Worm (Caenorhabditis elegans): Measurements from ENCODE around the gene nhr-180.

nhr-180 gene

ce11 chrV:667459-667858 is at the start of gene nhr-180:
TSS of gene nhr-180 (minus strand) at chrV:667510.
- no peak for TF ChIP-seq ceh-14 (tag; optimal IDR thresholded peaks at IDR 0.05)
- TF ChIP-seq unc-55 (GFP tag; optimal IDR thresholded peaks at IDR 0.05): no peak
- no peak for TF ChIP-seq T23F11.4 (GFP tag; optimal IDR thresholded peaks at IDR 0.05)
- TF ChIP-seq hlh-6 (tag; optimal IDR thresholded peaks at IDR 0.05): no peak
- TF ChIP-seq Y22D7AL.16 (tag; optimal IDR thresholded peaks at IDR 0.05): no peak
- TF ChIP-seq tbx-2 (tag; optimal IDR thresholded peaks at IDR 0.05): no peak
- TF ChIP-seq fkh-10 (GFP tag; optimal IDR thresholded peaks at IDR 0.05): no peak

- TF ChIP-seq ets-4 (tag; optimal IDR thresholded peaks at IDR 0.05): no peak
- TF ChIP-seq odd-2 (tag; optimal IDR thresholded peaks at IDR 0.05): no peak
- no peak for TF ChIP-seq unc-3 (GFP tag; conservative IDR thresholded peaks at IDR 0.05)
- no peak for TF ChIP-seq unc-3 (tag; optimal IDR thresholded peaks at IDR 0.05)
- TF ChIP-seq npax-4 (tag; optimal IDR thresholded peaks at IDR 0.05): no peak
- TF ChIP-seq sdc-2 (tag; optimal IDR thresholded peaks at IDR 0.05): no peak
- no peak for TF ChIP-seq unc-86 (tag; optimal IDR thresholded peaks at IDR 0.05)
Measured at ce11 chrV:712882-713281, 45.6 kb upstream of the nhr-180 start, which contains the start of gene cyp-33C11. TSS of gene cyp-33C11 (minus strand) at chrV:712982.

- TF ChIP-seq pqm-1 (tag; optimal IDR thresholded peaks at IDR 0.05) (no peak), sox-2 (GFP tag; IDR thresholded peaks at IDR 0.05) (no peak), madf-2 (tag; optimal IDR thresholded peaks at IDR 0.05) (no peak), ztf-16 (tag; optimal IDR thresholded peaks at IDR 0.05) (no peak), pros-1 (tag; optimal IDR thresholded peaks at IDR 0.05) (no peak), odd-2 (tag; optimal IDR thresholded peaks at IDR 0.05) (no peak), fkh-10 (GFP tag; optimal IDR thresholded peaks at IDR 0.05) (no peak), ceh-14 (tag; optimal IDR thresholded peaks at IDR 0.05) (no peak), unc-3 (GFP tag; conservative IDR thresholded peaks at IDR 0.05) (no peak), unc-3 (tag; optimal IDR thresholded peaks at IDR 0.05) (no peak)
Measured at ce11 chrV:708808-709207, 41.5 kb upstream of the nhr-180 start, which contains the start of gene srbc-39. TSS of gene srbc-39 (plus strand) at chrV:709108.

- TF ChIP-seq ceh-19 (GFP tag; optimal IDR thresholded peaks at IDR 0.05): no peak
- TF ChIP-seq ama-1 (optimal IDR thresholded peaks at IDR 0.05): no peak
- TF ChIP-seq nfya-1 (tag; optimal IDR thresholded peaks at IDR 0.05): no peak
- no peak for TF ChIP-seq nhr-232 (tag; optimal IDR thresholded peaks at IDR 0.05)
- no peak for TF ChIP-seq tbx-2 (tag; optimal IDR thresholded peaks at IDR 0.05)
Measured at ce11 chrV:706918-707317, 39.6 kb upstream of the nhr-180 start, which contains the start of gene srbc-38. TSS of gene srbc-38 (plus strand) at chrV:707218.

ce11 chrV:702260-702659 is 35.0 kb upstream of the nhr-180 start, which contains the start of gene srbc-37:
TSS of gene srbc-37 (plus strand) at chrV:702560.
- no peak for TF ChIP-seq ceh-48 (tag; optimal IDR thresholded peaks at IDR 0.05)
- no peak for TF ChIP-seq hlh-30 (tag; optimal IDR thresholded peaks at IDR 0.05; ENCODE audit: insufficient read depth)
- TF ChIP-seq K09A11.1 (tag; optimal IDR thresholded peaks at IDR 0.05; ENCODE audit: insufficient read depth): no peak
- no peak for TF ChIP-seq unc-42 (tag; optimal IDR thresholded peaks at IDR 0.05)
- TF ChIP-seq tbx-7 (tag; optimal IDR thresholded peaks at IDR 0.05): no peak
- TF ChIP-seq gmeb-2 (tag; optimal IDR thresholded peaks at IDR 0.05): no peak
- TF ChIP-seq pag-3 (tag; optimal IDR thresholded peaks at IDR 0.05; ENCODE audit: borderline replicate concordance): no peak
- TF ChIP-seq sox-2 (GFP tag; IDR thresholded peaks at IDR 0.05): no peak
- no peak for TF ChIP-seq pha-4 (tag; optimal IDR thresholded peaks at IDR 0.05)

ce11 chrV:699489-700129 is 32.3 kb upstream of the nhr-180 start, which contains the start of the genes ugt-29 and srx-5:
TSS of gene ugt-29 (minus strand) at chrV:699589.
TSS of gene srx-5 (plus strand) at chrV:700079.
- no peak for TF ChIP-seq sdc-2 (tag; optimal IDR thresholded peaks at IDR 0.05)
- TF ChIP-seq elt-2 (tag; optimal IDR thresholded peaks at IDR 0.05): no peak
- no peak for TF ChIP-seq ceh-45 (GFP tag; IDR thresholded peaks at IDR 0.05)
- TF ChIP-seq F13H6.1 (tag; optimal IDR thresholded peaks at IDR 0.05): no peak
- TF ChIP-seq syd-9 (tag; optimal IDR thresholded peaks at IDR 0.05): no peak
- TF ChIP-seq nhr-232 (tag; optimal IDR thresholded peaks at IDR 0.05): no peak
- TF ChIP-seq gmeb-2 (tag; optimal IDR thresholded peaks at IDR 0.05): no peak
- TF ChIP-seq ttx-3 (tag; optimal IDR thresholded peaks at IDR 0.05): no peak
- no peak for TF ChIP-seq ceh-19 (GFP tag; optimal IDR thresholded peaks at IDR 0.05)
- TF ChIP-seq mec-3 (tag; optimal IDR thresholded peaks at IDR 0.05; ENCODE audit: borderline replicate concordance): no peak
- TF ChIP-seq unc-42 (tag; optimal IDR thresholded peaks at IDR 0.05): no peak
- no peak for TF ChIP-seq eyg-1 (tag; optimal IDR thresholded peaks at IDR 0.05)
- TF ChIP-seq unc-86 (tag; optimal IDR thresholded peaks at IDR 0.05): no peak
- no peak for TF ChIP-seq che-1 (tag; optimal IDR thresholded peaks at IDR 0.05)
- TF ChIP-seq ceh-22 (tag; optimal IDR thresholded peaks at IDR 0.05): no peak
- TF ChIP-seq sox-4 (tag; optimal IDR thresholded peaks at IDR 0.05): no peak
- no peak for TF ChIP-seq K02D7.2 (tag; optimal IDR thresholded peaks at IDR 0.05)

Measured in whole organism, late embryonic.